Worm (Caenorhabditis elegans) whole organism, L4 larva: Measurements from ENCODE around the gene Y45G5AM.4.

Source experiments
- F49E8.2 ChIP-seq: sonication (generic microtip); optimal IDR thresholded peaks from 2 replicates; lab custom pipeline; 2016; ENCODE audit warnings: missing compliant biosample characterization, mild to moderate bottlenecking, missing genetic modification characterization, borderline replicate concordance
- R02D3.7 ChIP-seq: fragments of 150-350 bp; sonication (generic microtip); optimal IDR thresholded peaks from 3 replicates; lab custom pipeline; 2014; ENCODE audit warnings: missing biosample characterization, missing genetic modification characterization
- ZK546.5 ChIP-seq, 2 experiments: sonication (generic microtip); optimal IDR thresholded peaks; 2 replicates each; lab custom pipeline; 2017; ENCODE audit warnings: missing biosample characterization in 2 of 2, missing genetic modification characterization in 2 of 2
- ama-1 ChIP-seq: fragments of 150-350 bp; optimal IDR thresholded peaks from 2 replicates; lab custom pipeline; 2014; ENCODE audit warnings: inconsistent platforms, mixed read lengths
- ces-1 ChIP-seq: fragments of 150-350 bp; sonication (generic microtip); optimal IDR thresholded peaks from 4 replicates; lab custom pipeline; 2014; ENCODE audit warnings: missing biosample characterization, missing genetic modification reagents, missing genetic modification characterization
- fos-1 ChIP-seq: fragments of 150-350 bp; optimal IDR thresholded peaks from 2 replicates; lab custom pipeline; 2014; ENCODE audit warnings: missing biosample characterization, missing genetic modification characterization
- hlh-30 ChIP-seq: sonication (generic microtip); optimal IDR thresholded peaks from 2 replicates; lab custom pipeline; 2017; ENCODE audit warnings: antibody characterized with exemption, mild to moderate bottlenecking, missing genetic modification characterization, missing compliant biosample characterization; ENCODE audit not compliant: insufficient read depth
- lsy-2 ChIP-seq, 2 experiments: fragments of 150-350 bp in 1 of 2; sonication (generic microtip) in 1 of 2; optimal IDR thresholded peaks; 2 replicates each; lab custom pipeline; 2014 to 2017; ENCODE audit warnings: missing biosample characterization in 2 of 2, missing genetic modification characterization in 2 of 2
- madf-9 ChIP-seq: fragments of 200-800 bp; sonication (Bioruptor generic); conservative IDR thresholded peaks from 2 replicates; pipeline ENCODE4 v1.3.6; 2022; ENCODE audit warnings: missing genetic modification reagents, missing genetic modification characterization, missing compliant biosample characterization
- nhr-11 ChIP-seq: fragments of 150-350 bp; optimal IDR thresholded peaks from 2 replicates; lab custom pipeline; 2014; ENCODE audit warnings: missing biosample characterization, missing genetic modification characterization
- unc-130 ChIP-seq: sonication (generic microtip); optimal IDR thresholded peaks from 2 replicates; lab custom pipeline; 2016; ENCODE audit warnings: missing genetic modification reagents, missing genetic modification characterization, missing compliant biosample characterization
- unc-39 ChIP-seq: sonication (generic microtip); optimal IDR thresholded peaks from 2 replicates; lab custom pipeline; 2017; ENCODE audit warnings: missing biosample characterization, missing genetic modification characterization

ce11 chrV:4195283-4195682, 32.3 kb downstream of the Y45G5AM.4 start, which contains the start of gene algn-5:
- TF ChIP-seq F49E8.2 (tag; lab: Kevin White, UChicago) = no peak
- TF ChIP-seq hlh-30 (tag; lab: Kevin White, UChicago) = no peak
- TF ChIP-seq R02D3.7 (tag; lab: Kevin White, UChicago) = no peak
- TF ChIP-seq lsy-2 (tag; optimal IDR thresholded peaks at IDR 0.05; lab: Kevin White, UChicago) = no peak
- TF ChIP-seq ZK546.5 (tag; optimal IDR thresholded peaks at IDR 0.05; lab: Kevin White, UChicago) = no peak
- TF ChIP-seq ama-1 = no peak
- no peak for TF ChIP-seq unc-130
- no peak for TF ChIP-seq fos-1 (tag; lab: Kevin White, UChicago)
- no peak for TF ChIP-seq nhr-11 (tag; lab: Kevin White, UChicago)
- no peak for TF ChIP-seq unc-39
- TF ChIP-seq madf-9 (GFP tag; lab: Robert Waterston, UW) = no peak
- TF ChIP-seq ces-1 = no peak
